Fruit fly (Drosophila melanogaster): ENCODE measurements around the gene Tmf.

dm6 chrX:6804485-6805295 is 39.5 kb upstream of the Tmf start:
- TF ChIP-seq CG8478 (optimal IDR thresholded peaks at IDR 0.05) = no peak
- no peak for TF ChIP-seq CTCF (optimal IDR thresholded peaks at IDR 0.05)

Data from S2 (cell line).